Fruit fly (Drosophila melanogaster) whole organism: Measurements from ENCODE around the gene AP-1mu.

Source experiments
- CG8478 ChIP-seq: fragments of >200 bp; optimal IDR thresholded peaks from 2 replicates; lab custom pipeline; 2018; ENCODE audit warnings: inconsistent platforms
- Dll ChIP-seq: fragments of >200 bp; optimal IDR thresholded peaks from 2 replicates; lab custom pipeline; 2017
- psq ChIP-seq: fragments of >200 bp; optimal IDR thresholded peaks from 2 replicates; lab custom pipeline; 2017
- usp ChIP-seq: fragments of >200 bp; optimal IDR thresholded peaks from 2 replicates; lab custom pipeline; 2017; ENCODE audit warnings: missing biosample characterization, missing genetic modification characterization, mixed read lengths

dm6 chr3R:9561121-9561520 lies 1.8 kb upstream of the AP-1mu start:
- TF ChIP-seq usp (no peak), psq (lab: Kevin White, UChicago) (no peak), CG8478 (lab: Kevin White, UChicago) (no peak), Dll (lab: Kevin White, UChicago) (no peak)
